Worm (Caenorhabditis elegans) whole organism, midembryonic: ENCODE data around the gene snap-29.

Experiments
- T22C8.4 ChIP-seq: fragments of 200-800 bp; sonication (Bioruptor generic); IDR thresholded peaks from 2 replicates; pipeline ENCODE4 v1.3.6; 2022; ENCODE audit warnings: missing genetic modification characterization, missing compliant biosample characterization
- cog-1 ChIP-seq: sonication (generic microtip); optimal IDR thresholded peaks from 2 replicates; lab custom pipeline; 2016; ENCODE audit warnings: missing genetic modification characterization, missing compliant biosample characterization
- flt-1 ChIP-seq: fragments of 200-800 bp; sonication (Bioruptor generic); IDR thresholded peaks from 2 replicates; pipeline ENCODE4 v1.3.6; 2022; ENCODE audit warnings: missing genetic modification characterization, missing compliant biosample characterization
- tab-1 ChIP-seq: fragments of 200-800 bp; sonication (Bioruptor generic); IDR thresholded peaks from 2 replicates; pipeline ENCODE4 v1.3.6; 2022; ENCODE audit warnings: missing genetic modification characterization, missing compliant biosample characterization

DNA sequence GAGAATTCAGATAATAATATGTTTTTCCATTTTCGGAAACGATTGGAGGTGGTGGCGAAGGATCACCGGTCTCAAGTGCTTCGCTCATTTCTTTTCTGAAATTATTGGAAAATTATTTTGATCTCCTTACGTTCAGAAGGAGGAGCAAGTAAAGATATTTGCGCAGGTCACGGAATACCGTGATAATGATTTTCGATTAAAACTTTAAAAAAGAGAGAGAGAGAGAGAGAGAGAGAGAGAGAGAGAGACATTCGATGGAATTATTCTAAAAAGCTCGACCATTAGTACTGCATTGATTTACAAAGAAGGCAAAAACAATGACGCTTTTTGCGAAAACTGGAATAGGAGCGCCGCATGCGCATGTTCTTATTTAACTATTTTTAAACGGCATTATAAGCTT, 16.2 kb downstream of the snap-29 start, which contains the start of gene ztf-1:
- TF ChIP-seq T22C8.4 (GFP tag; lab: Robert Waterston, UW) (no peak), flt-1 (GFP tag; lab: Robert Waterston, UW) (no peak), cog-1 (no peak), tab-1 (GFP tag; lab: Robert Waterston, UW) (no peak)
